Fruit fly (Drosophila melanogaster): ENCODE measurements around the gene CG10877.

DNA sequence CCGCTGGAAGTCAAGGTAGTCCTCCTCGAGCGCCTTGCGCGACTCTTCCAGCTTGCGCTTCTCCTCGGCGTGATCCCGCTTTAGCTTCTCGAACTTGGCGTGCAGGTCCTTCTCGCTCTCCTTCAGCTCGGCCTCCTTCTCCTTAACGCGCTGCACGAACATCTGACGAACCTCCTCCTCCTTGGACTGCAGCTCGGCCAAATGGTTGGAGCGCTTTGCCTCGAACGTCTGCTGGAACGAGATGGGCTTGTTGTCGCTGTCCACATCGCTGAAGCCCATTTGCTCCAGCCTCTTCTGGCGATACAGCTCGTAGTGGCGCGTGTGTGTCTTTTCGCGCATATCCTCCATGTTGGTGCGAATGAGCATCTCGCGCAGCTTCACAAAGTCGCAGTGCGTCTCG is 22.5 kb upstream of the CG10877 start:
- no peak for TF ChIP-seq insv (optimal IDR thresholded peaks at IDR 0.05)
- no peak for TF ChIP-seq h (optimal IDR thresholded peaks at IDR 0.05)
- no peak for TF ChIP-seq psq (optimal IDR thresholded peaks at IDR 0.05)
- TF ChIP-seq Sin3A (optimal IDR thresholded peaks at IDR 0.05): no peak

All from Kc167 (cell line).